Fruit fly (Drosophila melanogaster): ENCODE measurements around the gene Ranbp21.

Gene Ranbp21

DNA sequence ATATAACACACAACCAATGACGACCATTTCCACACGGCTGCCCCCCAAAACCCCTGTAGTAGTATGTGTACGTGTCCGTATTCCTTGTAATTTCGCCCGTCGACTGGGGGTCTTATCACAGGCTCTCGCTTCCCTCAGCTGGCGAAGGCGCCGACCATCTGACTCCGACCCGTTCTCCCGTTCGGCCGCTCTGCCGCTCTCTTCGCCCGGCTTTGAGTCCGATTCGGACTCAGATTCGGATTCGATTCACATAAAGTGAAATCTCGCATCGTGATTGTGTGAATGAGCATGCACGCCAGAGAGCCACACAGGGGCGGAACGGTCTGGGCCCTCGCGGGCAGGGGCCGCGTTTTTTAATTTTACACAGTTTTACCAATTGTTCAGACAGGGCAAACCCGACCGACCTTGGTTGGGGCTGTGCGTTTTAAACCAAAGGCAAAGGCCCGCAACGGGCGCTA lies 13.6 kb upstream of the Ranbp21 start (continued):
- TF ChIP-seq sisA (GFP tag; IDR thresholded peaks at IDR 0.05) (peak; percentile 60), nmo (GFP tag; optimal IDR thresholded peaks at IDR 0.05) (peak; percentile 5), wor (GFP tag; IDR thresholded peaks at IDR 0.05) (no peak), zfh2 (GFP tag; optimal IDR thresholded peaks at IDR 0.05) (peak; percentile 40), CG4328 (GFP tag; optimal IDR thresholded peaks at IDR 0.05) (no peak), ken (GFP tag; IDR thresholded peaks at IDR 0.05) (peak; percentile 30; the same call in 1 of the 3 replicates), klu (GFP tag; IDR thresholded peaks at IDR 0.05) (no peak; the same call in 1 of the 2 replicates), Sox100B (GFP tag; optimal IDR thresholded peaks at IDR 0.05) (no peak), CG1792 (GFP tag; optimal IDR thresholded peaks at IDR 0.05) (peak; percentile 8), eve (GFP tag; optimal IDR thresholded peaks at IDR 0.05) (no peak), CG6791 (GFP tag; IDR thresholded peaks at IDR 0.05; ENCODE audit: partially characterized antibody) (peak; percentile 71), CG9609 (GFP tag; optimal IDR thresholded peaks at IDR 0.05) (peak; percentile 35), CG2202 (tag; optimal IDR thresholded peaks at IDR 0.05) (no peak), Dek (tag; optimal IDR thresholded peaks at IDR 0.05) (peak; percentile 13), Awh (GFP tag; IDR thresholded peaks at IDR 0.05) (no peak), cad (GFP tag; optimal IDR thresholded peaks at IDR 0.05) (no peak), CG34422 (GFP tag; IDR thresholded peaks at IDR 0.05) (peak; percentile 66), CG14860 (GFP tag; IDR thresholded peaks at IDR 0.05; ENCODE audit: partially characterized antibody) (0 out of 3 replicates have a peak, but pooled peaks have one; percentile 30), CG6272 (GFP tag; IDR thresholded peaks at IDR 0.05) (peak; percentile 71), shn (GFP tag; optimal IDR thresholded peaks at IDR 0.05) (peak; percentile 45), CG15073 (GFP tag; optimal IDR thresholded peaks at IDR 0.05) (no peak), Dref (GFP tag; IDR thresholded peaks at IDR 0.05) (0 out of 2 replicates have a peak, but pooled peaks have one; percentile 17), az2 (GFP tag; optimal IDR thresholded peaks at IDR 0.05) (peak; percentile 7), CG31441 (GFP tag; IDR thresholded peaks at IDR 0.05) (no peak), mam (GFP tag; optimal IDR thresholded peaks at IDR 0.05) (peak; percentile 54), CG12942 (GFP tag; optimal IDR thresholded peaks at IDR 0.05) (no peak), dm (GFP tag; optimal IDR thresholded peaks at IDR 0.05) (no peak), CG9932 (GFP tag; IDR thresholded peaks at IDR 0.05) (peak; percentile 84), CG9215 (GFP tag; IDR thresholded peaks at IDR 0.05) (peak; percentile 62), Nf-YA (GFP tag; IDR thresholded peaks at IDR 0.05) (no peak), CG13624 (GFP tag; optimal IDR thresholded peaks at IDR 0.05) (peak; percentile 50), CG10366 (GFP tag; IDR thresholded peaks at IDR 0.05) (peak; percentile 44), CG1603 (tag; optimal IDR thresholded peaks at IDR 0.05) (peak; percentile 15), CG4404 (GFP tag; IDR thresholded peaks at IDR 0.05) (peak; percentile 55; the same call in 1 of the 2 replicates), CG11456 (GFP tag; IDR thresholded peaks at IDR 0.05) (peak; percentile 88), slbo (GFP tag; IDR thresholded peaks at IDR 0.05) (peak; percentile 85), dysf (GFP tag; IDR thresholded peaks at IDR 0.05) (peak; percentile 74), Deaf1 (tag; optimal IDR thresholded peaks at IDR 0.05) (peak; percentile 43), CG8944 (GFP tag; optimal IDR thresholded peaks at IDR 0.05) (peak; percentile 34), Meics (GFP tag; optimal IDR thresholded peaks at IDR 0.05) (peak; percentile 24), ranshi (GFP tag; IDR thresholded peaks at IDR 0.05) (peak; percentile 63), vvl (GFP tag; IDR thresholded peaks at IDR 0.05) (peak; percentile 59; the same call in 1 of the 2 replicates), mld (GFP tag; IDR thresholded peaks at IDR 0.05; ENCODE audit: partially characterized antibody) (no peak), CG8089 (GFP tag; optimal IDR thresholded peaks at IDR 0.05) (peak; percentile 8), Bgb (GFP tag; IDR thresholded peaks at IDR 0.05; ENCODE audit: partially characterized antibody) (peak; percentile 80), CG2129 (GFP tag; IDR thresholded peaks at IDR 0.05; ENCODE audit: partially characterized antibody) (no peak), CG7987 (GFP tag; optimal IDR thresholded peaks at IDR 0.05) (no peak), CG4617 (GFP tag; optimal IDR thresholded peaks at IDR 0.05; ENCODE audit: borderline replicate concordance) (no peak), dimm (GFP tag; IDR thresholded peaks at IDR 0.05) (no peak), lilli (GFP tag; optimal IDR thresholded peaks at IDR 0.05) (peak; percentile 54), CG3847 (GFP tag; IDR thresholded peaks at IDR 0.05) (peak; percentile 65), pum (GFP tag; optimal IDR thresholded peaks at IDR 0.05) (peak; percentile 24)

Data from whole organism, embryonic.